Fruit fly (Drosophila melanogaster) whole organism, embryonic: ENCODE measurements around the gene CG14352.

ENCODE experiments used
- B-H2 ChIP-seq: fragments of 200-800 bp; sonication (Bioruptor generic); optimal IDR thresholded peaks from 2 replicates; lab custom pipeline; 2018; ENCODE audit warnings: missing biosample characterization, mild to moderate bottlenecking, missing genetic modification characterization
- BEAF-32 ChIP-seq: fragments of 200-800 bp; sonication (Bioruptor generic); optimal IDR thresholded peaks from 3 replicates; lab custom pipeline; 2017; ENCODE audit warnings: missing biosample characterization, missing genetic modification characterization, mild to moderate bottlenecking, moderate library complexity, missing genetic modification reagents
- Blimp-1 ChIP-seq: fragments of 200-800 bp; sonication (Bioruptor generic); optimal IDR thresholded peaks from 3 replicates; lab custom pipeline; 2018; ENCODE audit warnings: missing biosample characterization, missing genetic modification characterization, mild to moderate bottlenecking, moderate library complexity, missing genetic modification reagents
- CG13775 ChIP-seq: fragments of 200-800 bp; sonication (Bioruptor generic); optimal IDR thresholded peaks from 3 replicates; lab custom pipeline; 2017; ENCODE audit warnings: missing biosample characterization, mild to moderate bottlenecking, missing genetic modification characterization
- CG15601 ChIP-seq: fragments of 200-800 bp; sonication (Bioruptor generic); optimal IDR thresholded peaks from 3 replicates; lab custom pipeline; 2019; ENCODE audit warnings: missing biosample characterization, mild to moderate bottlenecking, missing genetic modification characterization, moderate library complexity
- CG17186 ChIP-seq: fragments of 200-800 bp; sonication (Bioruptor generic); optimal IDR thresholded peaks from 3 replicates; lab custom pipeline; 2017; ENCODE audit warnings: missing biosample characterization, missing genetic modification reagents, missing genetic modification characterization
- CG1832 ChIP-seq: fragments of 200-800 bp; sonication (Bioruptor generic); optimal IDR thresholded peaks from 2 replicates; lab custom pipeline; 2017; ENCODE audit warnings: missing biosample characterization, mild to moderate bottlenecking, missing genetic modification characterization, inconsistent platforms
- CG18476 ChIP-seq: fragments of 200-800 bp; sonication (Bioruptor generic); optimal IDR thresholded peaks from 2 replicates; lab custom pipeline; 2016; ENCODE audit warnings: missing biosample characterization, mild to moderate bottlenecking, missing genetic modification characterization
- CG4404 ChIP-seq: fragments of 200-800 bp; sonication (Bioruptor generic); IDR thresholded peaks from 2 replicates; pipeline ENCODE4 v1.3.6; 2022; ENCODE audit warnings: missing biosample characterization, missing genetic modification characterization
- CG6254 ChIP-seq: fragments of 200-800 bp; sonication (Bioruptor generic); optimal IDR thresholded peaks from 3 replicates; lab custom pipeline; 2017; ENCODE audit warnings: mild to moderate bottlenecking, missing biosample characterization, missing genetic modification reagents, missing genetic modification characterization
- CG6689 ChIP-seq: fragments of 200-800 bp; sonication (Bioruptor generic); IDR thresholded peaks from 2 replicates; pipeline ENCODE4 v1.3.6; 2022; ENCODE audit warnings: missing biosample characterization, missing genetic modification characterization
- CG6791 ChIP-seq: fragments of 200-800 bp; sonication (Bioruptor generic); IDR thresholded peaks from 3 replicates; pipeline ENCODE4 v1.3.6; 2022; ENCODE audit warnings: missing biosample characterization, missing genetic modification characterization; ENCODE audit not compliant: partially characterized antibody
- CG7786 ChIP-seq: fragments of 200-800 bp; sonication (Bioruptor generic); optimal IDR thresholded peaks from 2 replicates; lab custom pipeline; 2016; ENCODE audit warnings: missing biosample characterization, missing genetic modification characterization
- CG7839 ChIP-seq: fragments of 200-800 bp; sonication (Bioruptor generic); optimal IDR thresholded peaks from 3 replicates; lab custom pipeline; 2018; ENCODE audit warnings: missing biosample characterization, mild to moderate bottlenecking, missing genetic modification characterization, moderate library complexity
- CTCF ChIP-seq: fragments of 200-800 bp; sonication (Bioruptor generic); optimal IDR thresholded peaks from 2 replicates; lab custom pipeline; 2017; ENCODE audit warnings: missing biosample characterization, mild to moderate bottlenecking, missing genetic modification characterization, moderate library complexity
- Deaf1 ChIP-seq: fragments of 200-800 bp; optimal IDR thresholded peaks from 3 replicates; lab custom pipeline; 2019; ENCODE audit warnings: missing biosample characterization, mild to moderate bottlenecking, missing genetic modification characterization, moderate library complexity
- Eip74EF ChIP-seq, 2 experiments: fragments of 200-800 bp in 1 of 2; fragments of >200 bp in 1 of 2; sonication (Bioruptor generic) in 1 of 2; optimal IDR thresholded peaks; 2 replicates each; lab custom pipeline; 2017 to 2019; ENCODE audit warnings: missing biosample characterization in 2 of 2, missing genetic modification characterization in 2 of 2, mild to moderate bottlenecking in 1 of 2, moderate library complexity in 1 of 2
- Ets65A ChIP-seq: fragments of 200-800 bp; sonication (Bioruptor generic); peaks from one replicate; lab custom pipeline; 2016; ENCODE audit warnings: missing biosample characterization, missing genetic modification characterization
- HLHmδ ChIP-seq: fragments of 200-800 bp; sonication (Bioruptor generic); optimal IDR thresholded peaks from 2 replicates; lab custom pipeline; 2018; ENCODE audit warnings: missing biosample characterization, mild to moderate bottlenecking, missing genetic modification characterization, moderate library complexity
- MTF-1 ChIP-seq: fragments of 200-800 bp; sonication (Bioruptor generic); optimal IDR thresholded peaks from 2 replicates; lab custom pipeline; 2018; ENCODE audit warnings: missing biosample characterization, mild to moderate bottlenecking, missing genetic modification characterization, borderline replicate concordance
- Mrtf ChIP-seq: fragments of 200-800 bp; sonication (Bioruptor generic); IDR thresholded peaks from 3 replicates; pipeline ENCODE4 v1.3.6; 2022; ENCODE audit warnings: missing biosample characterization, missing genetic modification characterization
- NC2α ChIP-seq: fragments of 200-800 bp; sonication (Bioruptor generic); optimal IDR thresholded peaks from 2 replicates; lab custom pipeline; 2016; ENCODE audit warnings: missing biosample characterization, missing genetic modification characterization
- PHDP ChIP-seq: fragments of 200-800 bp; sonication (Bioruptor generic); optimal IDR thresholded peaks from 3 replicates; lab custom pipeline; 2018; ENCODE audit warnings: missing biosample characterization, mild to moderate bottlenecking, missing genetic modification characterization, moderate library complexity
- Poxn ChIP-seq: fragments of 200-800 bp; sonication (Bioruptor generic); IDR thresholded peaks from 2 replicates; pipeline ENCODE4 v1.3.6; 2022; ENCODE audit warnings: missing biosample characterization, missing genetic modification characterization
- Sry-δ ChIP-seq: fragments of 200-800 bp; sonication (Bioruptor generic); optimal IDR thresholded peaks from 2 replicates; lab custom pipeline; 2016; ENCODE audit warnings: missing biosample characterization, missing genetic modification characterization
- Tbp ChIP-seq: fragments of >200 bp; optimal IDR thresholded peaks from 2 replicates; lab custom pipeline; 2018; ENCODE audit warnings: missing biosample characterization, missing genetic modification characterization
- cad ChIP-seq: fragments of >200 bp; optimal IDR thresholded peaks from 2 replicates; lab custom pipeline; 2017; ENCODE audit warnings: missing biosample characterization, missing genetic modification characterization
- crc ChIP-seq: fragments of 200-800 bp; sonication (Bioruptor generic); optimal IDR thresholded peaks from 2 replicates; lab custom pipeline; 2016; ENCODE audit warnings: missing biosample characterization, missing genetic modification characterization
- croc ChIP-seq: fragments of 200-800 bp; sonication (Bioruptor generic); conservative IDR thresholded peaks from 3 replicates; pipeline ENCODE4 v1.3.6; 2022; ENCODE audit warnings: missing biosample characterization, missing genetic modification characterization
- cwo ChIP-seq: fragments of 200-800 bp; sonication (Bioruptor generic); optimal IDR thresholded peaks from 3 replicates; lab custom pipeline; 2017; ENCODE audit warnings: missing biosample characterization, missing genetic modification characterization, mild to moderate bottlenecking, moderate library complexity, missing genetic modification reagents
- dan ChIP-seq: fragments of 200-800 bp; sonication (Bioruptor generic); IDR thresholded peaks from 2 replicates; pipeline ENCODE4 v1.3.6; 2022; ENCODE audit warnings: missing biosample characterization, missing genetic modification characterization
- dimm ChIP-seq: fragments of 200-800 bp; sonication (Bioruptor generic); IDR thresholded peaks from 2 replicates; pipeline ENCODE4 v1.3.6; 2022; ENCODE audit warnings: missing biosample characterization, missing genetic modification characterization
- fd96Cb ChIP-seq: fragments of 200-800 bp; sonication (Bioruptor generic); optimal IDR thresholded peaks from 2 replicates; lab custom pipeline; 2018; ENCODE audit warnings: missing biosample characterization, mild to moderate bottlenecking, missing genetic modification characterization, moderate library complexity
- grn ChIP-seq: fragments of 200-800 bp; sonication (Bioruptor generic); optimal IDR thresholded peaks from 3 replicates; lab custom pipeline; 2017; ENCODE audit warnings: missing biosample characterization, missing genetic modification characterization
- ham ChIP-seq: fragments of 200-800 bp; sonication (Bioruptor generic); IDR thresholded peaks from 2 replicates; pipeline ENCODE4 v1.3.6; 2022; ENCODE audit warnings: missing biosample characterization, missing genetic modification characterization
- her ChIP-seq: fragments of 200-800 bp; sonication (Bioruptor generic); optimal IDR thresholded peaks from 2 replicates; lab custom pipeline; 2016; ENCODE audit warnings: missing biosample characterization, missing genetic modification characterization
- kah ChIP-seq: fragments of 200-800 bp; sonication (Bioruptor generic); optimal IDR thresholded peaks from 2 replicates; lab custom pipeline; 2018; ENCODE audit warnings: missing biosample characterization, mild to moderate bottlenecking, missing genetic modification characterization
- lbe ChIP-seq: fragments of 200-800 bp; sonication (Bioruptor generic); optimal IDR thresholded peaks from 2 replicates; lab custom pipeline; 2016; ENCODE audit warnings: missing biosample characterization, mild to moderate bottlenecking, missing genetic modification characterization
- lov ChIP-seq, 2 experiments: fragments of 200-800 bp in 1 of 2; fragments of >200 bp in 1 of 2; sonication (Bioruptor generic) in 1 of 2; IDR thresholded peaks in 1 of 2; optimal IDR thresholded peaks in 1 of 2; 2 replicates in 1 of 2; 3 replicates in 1 of 2; pipeline versions ENCODE4 v1.3.6 to Lab custom; 2017 to 2022; ENCODE audit warnings: missing biosample characterization in 1 of 2, missing genetic modification characterization in 1 of 2
- mld ChIP-seq: fragments of 200-800 bp; sonication (Bioruptor generic); IDR thresholded peaks from 3 replicates; pipeline ENCODE4 v1.3.6; 2022; ENCODE audit warnings: missing biosample characterization, missing genetic modification characterization; ENCODE audit not compliant: partially characterized antibody
- nau ChIP-seq: fragments of 200-800 bp; sonication (Bioruptor generic); optimal IDR thresholded peaks from 3 replicates; lab custom pipeline; 2017; ENCODE audit warnings: missing biosample characterization, mild to moderate bottlenecking, missing genetic modification characterization, missing genetic modification reagents
- otp ChIP-seq: fragments of 200-800 bp; sonication (Bioruptor generic); IDR thresholded peaks from 3 replicates; pipeline ENCODE4, ENCODE4 v1.3.6; 2022; ENCODE audit warnings: missing biosample characterization, missing genetic modification characterization
- pzg ChIP-seq: fragments of 200-800 bp; sonication (Bioruptor generic); optimal IDR thresholded peaks from 3 replicates; lab custom pipeline; 2018; ENCODE audit warnings: missing biosample characterization, mild to moderate bottlenecking, missing genetic modification characterization, moderate library complexity
- row ChIP-seq: fragments of 200-800 bp; sonication (Bioruptor generic); IDR thresholded peaks from 3 replicates; pipeline ENCODE4 v1.3.6; 2022; ENCODE audit warnings: missing biosample characterization, missing genetic modification characterization
- seq ChIP-seq: fragments of 200-800 bp; sonication (Bioruptor generic); IDR thresholded peaks from 2 replicates; pipeline ENCODE4 v1.3.6; 2022; ENCODE audit warnings: missing biosample characterization, missing genetic modification characterization
- tap ChIP-seq: fragments of 200-800 bp; optimal IDR thresholded peaks from 3 replicates; lab custom pipeline; 2019; ENCODE audit warnings: missing biosample characterization, mild to moderate bottlenecking, missing genetic modification characterization, moderate library complexity
- zf30C ChIP-seq: fragments of 200-800 bp; sonication (Bioruptor generic); optimal IDR thresholded peaks from 3 replicates; lab custom pipeline; 2018; ENCODE audit warnings: missing biosample characterization, mild to moderate bottlenecking, missing genetic modification characterization
- zfh1 ChIP-seq: fragments of 200-800 bp; sonication (Bioruptor generic); IDR thresholded peaks from 3 replicates; pipeline ENCODE4 v1.3.6; 2022; ENCODE audit warnings: missing biosample characterization, missing genetic modification characterization

Gene CG14352

dm6 chr2L:1638650-1639549 is 27.7 kb downstream of the CG14352 start (continued):
- TF ChIP-seq her (GFP tag; lab: Kevin White, UChicago) (peak; percentile 92), grn (GFP tag; lab: Kevin White, UChicago) (peak; percentile 90), CG6791 (GFP tag; lab: Robert Waterston, UW) (no peak), nau (peak; percentile 98), MTF-1 (peak; percentile 83), Ets65A (GFP tag; lab: Kevin White, UChicago) (peak; percentile 100), BEAF-32 (GFP tag; lab: Kevin White, UChicago) (peak; percentile 35), pzg (GFP tag; lab: Kevin White, UChicago) (peak; percentile 16), Deaf1 (tag; lab: Kevin White, UChicago) (peak; percentile 93), Poxn (GFP tag; lab: Robert Waterston, UW) (peak; percentile 95), cad (no peak), CG7839 (peak; percentile 100), Sry-δ (GFP tag; lab: Kevin White, UChicago) (peak; percentile 74), otp (peak; percentile 85; the same call in 2 of the 3 replicates), kah (GFP tag; lab: Kevin White, UChicago) (peak; percentile 93), CG17186 (peak; percentile 86), zf30C (GFP tag; lab: Kevin White, UChicago) (no peak), seq (GFP tag; lab: Robert Waterston, UW) (peak; percentile 99), CG13775 (GFP tag; lab: Kevin White, UChicago) (peak; percentile 99), fd96Cb (tag; lab: Kevin White, UChicago) (peak; percentile 99), CG4404 (GFP tag; lab: Robert Waterston, UW) (peak; percentile 98), CG15601 (tag; lab: Kevin White, UChicago) (peak; percentile 94), lov (optimal IDR thresholded peaks at IDR 0.05; lab: Kevin White, UChicago) (no peak), lov (GFP tag; IDR thresholded peaks at IDR 0.05; lab: Robert Waterston, UW) (0 out of 3 replicates have a peak, but pooled peaks have one; percentile 64), CG1832 (GFP tag; lab: Kevin White, UChicago) (no peak), lbe (GFP tag; lab: Kevin White, UChicago) (no peak), ham (peak; percentile 96), dan (GFP tag; lab: Robert Waterston, UW) (peak; percentile 81), Mrtf (GFP tag; lab: Robert Waterston, UW) (peak; percentile 97), CG6689 (peak; percentile 99), Tbp (GFP tag; lab: Kevin White, UChicago) (no peak), crc (GFP tag; lab: Kevin White, UChicago) (peak; percentile 96), cwo (GFP tag; lab: Kevin White, UChicago) (peak; percentile 98), CG7786 (GFP tag; lab: Kevin White, UChicago) (peak; percentile 97), zfh1 (GFP tag; lab: Robert Waterston, UW) (peak; percentile 92), PHDP (tag; lab: Kevin White, UChicago) (peak; percentile 99), croc (peak; percentile 98), mld (GFP tag; lab: Robert Waterston, UW) (no peak), HLHmδ (GFP tag; lab: Kevin White, UChicago) (no peak), NC2α (GFP tag; lab: Kevin White, UChicago) (peak; percentile 94), tap (tag; lab: Kevin White, UChicago) (peak; percentile 96), row (GFP tag; lab: Robert Waterston, UW) (peak; percentile 99), dimm (GFP tag; lab: Robert Waterston, UW) (peak; percentile 91), Blimp-1 (GFP tag; lab: Kevin White, UChicago) (peak; percentile 94), CTCF (GFP tag; lab: Kevin White, UChicago) (peak; percentile 66), CG18476 (peak; percentile 98), CG6254 (peak; percentile 89), Eip74EF (GFP tag; optimal IDR thresholded peaks at IDR 0.05; lab: Kevin White, UChicago) (peak in 1 of 2 experiments; percentile 99), B-H2 (GFP tag; lab: Kevin White, UChicago) (peak; percentile 19)
